Fruit fly (Drosophila melanogaster) whole organism, embryonic: ENCODE data around the gene vers.

ENCODE experiments used
- B-H1 ChIP-seq: fragments of 200-800 bp; sonication (Bioruptor generic); IDR thresholded peaks from 3 replicates; pipeline ENCODE4 v1.3.6; 2022; ENCODE audit warnings: missing biosample characterization, missing genetic modification characterization
- Blimp-1 ChIP-seq: fragments of 200-800 bp; sonication (Bioruptor generic); optimal IDR thresholded peaks from 3 replicates; lab custom pipeline; 2018; ENCODE audit warnings: missing biosample characterization, missing genetic modification characterization, mild to moderate bottlenecking, moderate library complexity, missing genetic modification reagents
- CG10543 ChIP-seq: fragments of 200-800 bp; sonication (Bioruptor generic); optimal IDR thresholded peaks from 3 replicates; lab custom pipeline; 2017; ENCODE audit warnings: missing biosample characterization, mild to moderate bottlenecking, missing genetic modification characterization, moderate library complexity
- CG11695 ChIP-seq: fragments of 200-800 bp; sonication (Bioruptor generic); IDR thresholded peaks from 3 replicates; pipeline ENCODE4 v1.3.6; 2022; ENCODE audit warnings: missing biosample characterization, missing genetic modification characterization
- CG1233 ChIP-seq: fragments of 200-800 bp; sonication (Bioruptor generic); optimal IDR thresholded peaks from 4 replicates; lab custom pipeline; 2018; ENCODE audit warnings: missing biosample characterization, mild to moderate bottlenecking, missing genetic modification characterization
- CG14667 ChIP-seq: fragments of 200-800 bp; sonication (Bioruptor generic); IDR thresholded peaks from 2 replicates; pipeline ENCODE4 v1.3.6; 2022; ENCODE audit warnings: missing biosample characterization, missing genetic modification characterization
- CG17829 ChIP-seq: fragments of 200-800 bp; optimal IDR thresholded peaks from 2 replicates; lab custom pipeline; 2019; ENCODE audit warnings: missing biosample characterization, mild to moderate bottlenecking, missing genetic modification characterization, moderate library complexity
- CG18599 ChIP-seq: fragments of 200-800 bp; sonication (Bioruptor generic); optimal IDR thresholded peaks from 3 replicates; lab custom pipeline; 2017; ENCODE audit warnings: missing biosample characterization, missing genetic modification characterization, mild to moderate bottlenecking, moderate library complexity, missing genetic modification reagents
- CG2712 ChIP-seq: fragments of 200-800 bp; optimal IDR thresholded peaks from 3 replicates; lab custom pipeline; 2019; ENCODE audit warnings: missing biosample characterization, mild to moderate bottlenecking, missing genetic modification characterization, moderate library complexity
- CG31365 ChIP-seq: fragments of 200-800 bp; sonication (Bioruptor generic); optimal IDR thresholded peaks from 2 replicates; lab custom pipeline; 2018; ENCODE audit warnings: missing biosample characterization, mild to moderate bottlenecking, missing genetic modification characterization
- CG31441 ChIP-seq: fragments of 200-800 bp; sonication (Bioruptor generic); IDR thresholded peaks from 2 replicates; pipeline ENCODE4 v1.3.6; 2022; ENCODE audit warnings: missing biosample characterization, missing genetic modification characterization
- CG3163 ChIP-seq: fragments of 200-800 bp; sonication (Bioruptor generic); optimal IDR thresholded peaks from 3 replicates; lab custom pipeline; 2016; ENCODE audit warnings: missing biosample characterization, missing genetic modification characterization
- CG34376 ChIP-seq: fragments of 200-800 bp; sonication (Bioruptor generic); optimal IDR thresholded peaks from 2 replicates; lab custom pipeline; 2018; ENCODE audit warnings: missing biosample characterization, mild to moderate bottlenecking, missing genetic modification characterization
- CG6654 ChIP-seq: fragments of 200-800 bp; sonication (Bioruptor generic); optimal IDR thresholded peaks from 2 replicates; lab custom pipeline; 2017; ENCODE audit warnings: missing biosample characterization, mild to moderate bottlenecking, missing genetic modification characterization
- CG7271 ChIP-seq: fragments of 200-800 bp; sonication (Bioruptor generic); optimal IDR thresholded peaks from 2 replicates; lab custom pipeline; 2018; ENCODE audit warnings: missing biosample characterization, mild to moderate bottlenecking, missing genetic modification characterization, moderate library complexity
- CG7556 ChIP-seq: fragments of 200-800 bp; sonication (Bioruptor generic); optimal IDR thresholded peaks from 2 replicates; lab custom pipeline; 2017; ENCODE audit warnings: missing biosample characterization, mild to moderate bottlenecking, missing genetic modification characterization
- CG8290 ChIP-seq, 3 experiments: fragments of 200-800 bp; sonication (Bioruptor generic); optimal IDR thresholded peaks; 2 replicates each; lab custom pipeline; 2016 to 2019; ENCODE audit warnings: missing biosample characterization in 3 of 3, missing genetic modification characterization in 3 of 3, mild to moderate bottlenecking in 2 of 3, moderate library complexity in 1 of 3
- CG8388 ChIP-seq: fragments of 200-800 bp; sonication (Bioruptor generic); optimal IDR thresholded peaks from 2 replicates; lab custom pipeline; 2019; ENCODE audit warnings: missing biosample characterization, mild to moderate bottlenecking, missing genetic modification characterization, moderate library complexity
- CG9932 ChIP-seq: fragments of 200-800 bp; sonication (Bioruptor generic); IDR thresholded peaks from 2 replicates; pipeline ENCODE4 v1.3.6; 2022; ENCODE audit warnings: missing biosample characterization, missing genetic modification characterization
- CoRest ChIP-seq: fragments of 200-800 bp; sonication (Bioruptor generic); optimal IDR thresholded peaks from 3 replicates; lab custom pipeline; 2018; ENCODE audit warnings: missing biosample characterization, mild to moderate bottlenecking, missing genetic modification characterization, moderate library complexity
- D19A ChIP-seq: fragments of 200-800 bp; optimal IDR thresholded peaks from 3 replicates; lab custom pipeline; 2019; ENCODE audit warnings: missing biosample characterization, mild to moderate bottlenecking, missing genetic modification characterization, moderate library complexity
- Ets65A ChIP-seq: fragments of 200-800 bp; sonication (Bioruptor generic); peaks from one replicate; lab custom pipeline; 2016; ENCODE audit warnings: missing biosample characterization, missing genetic modification characterization
- HmgD ChIP-seq: fragments of 200-800 bp; sonication (Bioruptor generic); optimal IDR thresholded peaks from 3 replicates; lab custom pipeline; 2016; ENCODE audit warnings: missing biosample characterization, missing genetic modification characterization
- Hmr ChIP-seq: fragments of 200-800 bp; sonication (Bioruptor generic); optimal IDR thresholded peaks from 3 replicates; lab custom pipeline; 2017; ENCODE audit warnings: mild to moderate bottlenecking, missing biosample characterization, missing genetic modification reagents, missing genetic modification characterization
- Hr78 ChIP-seq, 2 experiments: fragments of 200-800 bp in 1 of 2; fragments of >200 bp in 1 of 2; sonication (Bioruptor generic) in 1 of 2; optimal IDR thresholded peaks; 2 replicates each; lab custom pipeline; 2017 to 2019; ENCODE audit warnings: missing biosample characterization in 2 of 2, missing genetic modification characterization in 2 of 2, mild to moderate bottlenecking in 1 of 2, moderate library complexity in 1 of 2
- Med ChIP-seq: fragments of 200-800 bp; sonication (Bioruptor generic); peaks from one replicate; lab custom pipeline; 2016; ENCODE audit warnings: missing biosample characterization, missing genetic modification characterization, mild to moderate bottlenecking, inconsistent platforms, moderate library complexity
- Nf-YB ChIP-seq: fragments of 200-800 bp; sonication (Bioruptor generic); optimal IDR thresholded peaks from 3 replicates; lab custom pipeline; 2019; ENCODE audit warnings: missing biosample characterization, mild to moderate bottlenecking, missing genetic modification characterization, moderate library complexity
- Nf-YC ChIP-seq: fragments of 200-800 bp; optimal IDR thresholded peaks from 3 replicates; lab custom pipeline; 2019; ENCODE audit warnings: missing biosample characterization, mild to moderate bottlenecking, missing genetic modification characterization, moderate library complexity
- Oli ChIP-seq: fragments of 200-800 bp; sonication (Bioruptor generic); optimal IDR thresholded peaks from 2 replicates; lab custom pipeline; 2018; ENCODE audit warnings: missing biosample characterization, mild to moderate bottlenecking, missing genetic modification characterization, moderate library complexity
- PHDP ChIP-seq: fragments of 200-800 bp; sonication (Bioruptor generic); optimal IDR thresholded peaks from 3 replicates; lab custom pipeline; 2018; ENCODE audit warnings: missing biosample characterization, mild to moderate bottlenecking, missing genetic modification characterization, moderate library complexity
- Sox100B ChIP-seq: fragments of 200-800 bp; sonication (Bioruptor generic); optimal IDR thresholded peaks from 3 replicates; lab custom pipeline; 2018; ENCODE audit warnings: missing biosample characterization, mild to moderate bottlenecking, missing genetic modification characterization
- Ssrp ChIP-seq: fragments of 200-800 bp; sonication (Bioruptor generic); optimal IDR thresholded peaks from 2 replicates; lab custom pipeline; 2018; ENCODE audit warnings: missing biosample characterization, mild to moderate bottlenecking, missing genetic modification characterization, moderate library complexity
- abd-A ChIP-seq: fragments of 200-800 bp; sonication (Bioruptor generic); optimal IDR thresholded peaks from 3 replicates; lab custom pipeline; 2019; ENCODE audit warnings: missing biosample characterization, mild to moderate bottlenecking, missing genetic modification characterization, moderate library complexity
- bsh ChIP-seq, 2 experiments: fragments of 200-800 bp; sonication (Bioruptor generic); optimal IDR thresholded peaks; 2 replicates each; lab custom pipeline; 2017 to 2018; ENCODE audit warnings: mild to moderate bottlenecking in 2 of 2, missing biosample characterization in 2 of 2, missing genetic modification characterization in 2 of 2, moderate library complexity in 1 of 2
- chinmo ChIP-seq: fragments of 200-800 bp; sonication (Bioruptor generic); IDR thresholded peaks from 4 replicates; pipeline ENCODE4 v1.3.6; 2022; ENCODE audit warnings: missing biosample characterization, missing genetic modification characterization; ENCODE audit not compliant: partially characterized antibody
- dmrt99B ChIP-seq: fragments of 200-800 bp; sonication (Bioruptor generic); optimal IDR thresholded peaks from 2 replicates; lab custom pipeline; 2018; ENCODE audit warnings: missing biosample characterization, mild to moderate bottlenecking, missing genetic modification characterization, moderate library complexity
- dysf ChIP-seq: fragments of 200-800 bp; sonication (Bioruptor generic); IDR thresholded peaks from 3 replicates; pipeline ENCODE4 v1.3.6; 2022; ENCODE audit warnings: missing biosample characterization, missing genetic modification characterization
- ewg ChIP-seq: fragments of 200-800 bp; sonication (Bioruptor generic); optimal IDR thresholded peaks from 3 replicates; lab custom pipeline; 2017; ENCODE audit warnings: mild to moderate bottlenecking, missing biosample characterization, missing genetic modification reagents, missing genetic modification characterization
- gcm ChIP-seq: fragments of 200-800 bp; sonication (Bioruptor generic); optimal IDR thresholded peaks from 2 replicates; lab custom pipeline; 2019; ENCODE audit warnings: missing biosample characterization, mild to moderate bottlenecking, missing genetic modification characterization, moderate library complexity
- gem ChIP-seq: fragments of 200-800 bp; sonication (Bioruptor generic); optimal IDR thresholded peaks from 2 replicates; lab custom pipeline; 2019; ENCODE audit warnings: missing biosample characterization, mild to moderate bottlenecking, missing genetic modification characterization, moderate library complexity
- gsb-n ChIP-seq: fragments of 200-800 bp; sonication (Bioruptor generic); optimal IDR thresholded peaks from 3 replicates; lab custom pipeline; 2018; ENCODE audit warnings: missing biosample characterization, mild to moderate bottlenecking, missing genetic modification characterization
- hkb ChIP-seq, 2 experiments: fragments of 200-800 bp in 1 of 2; fragments of >200 bp in 1 of 2; sonication (Bioruptor generic) in 1 of 2; IDR thresholded peaks in 1 of 2; optimal IDR thresholded peaks in 1 of 2; 2 replicates each; pipeline versions ENCODE4 v1.3.6 to Lab custom; 2017 to 2022; ENCODE audit warnings: missing biosample characterization in 1 of 2, missing genetic modification characterization in 1 of 2
- odd ChIP-seq: fragments of 200-800 bp; sonication (Bioruptor generic); optimal IDR thresholded peaks from 2 replicates; lab custom pipeline; 2017; ENCODE audit warnings: missing biosample characterization, mild to moderate bottlenecking, missing genetic modification characterization
- run ChIP-seq: fragments of 200-800 bp; sonication (Bioruptor generic); optimal IDR thresholded peaks from 3 replicates; lab custom pipeline; 2018; ENCODE audit warnings: missing biosample characterization, mild to moderate bottlenecking, missing genetic modification characterization
- sug ChIP-seq: fragments of 200-800 bp; optimal IDR thresholded peaks from 2 replicates; lab custom pipeline; 2019; ENCODE audit warnings: missing biosample characterization, mild to moderate bottlenecking, missing genetic modification characterization, moderate library complexity
- tna ChIP-seq: fragments of 200-800 bp; sonication (Bioruptor generic); IDR thresholded peaks from 2 replicates; pipeline ENCODE4 v1.3.6; 2022; ENCODE audit warnings: missing biosample characterization, missing genetic modification characterization; ENCODE audit not compliant: partially characterized antibody

Gene vers

DNA sequence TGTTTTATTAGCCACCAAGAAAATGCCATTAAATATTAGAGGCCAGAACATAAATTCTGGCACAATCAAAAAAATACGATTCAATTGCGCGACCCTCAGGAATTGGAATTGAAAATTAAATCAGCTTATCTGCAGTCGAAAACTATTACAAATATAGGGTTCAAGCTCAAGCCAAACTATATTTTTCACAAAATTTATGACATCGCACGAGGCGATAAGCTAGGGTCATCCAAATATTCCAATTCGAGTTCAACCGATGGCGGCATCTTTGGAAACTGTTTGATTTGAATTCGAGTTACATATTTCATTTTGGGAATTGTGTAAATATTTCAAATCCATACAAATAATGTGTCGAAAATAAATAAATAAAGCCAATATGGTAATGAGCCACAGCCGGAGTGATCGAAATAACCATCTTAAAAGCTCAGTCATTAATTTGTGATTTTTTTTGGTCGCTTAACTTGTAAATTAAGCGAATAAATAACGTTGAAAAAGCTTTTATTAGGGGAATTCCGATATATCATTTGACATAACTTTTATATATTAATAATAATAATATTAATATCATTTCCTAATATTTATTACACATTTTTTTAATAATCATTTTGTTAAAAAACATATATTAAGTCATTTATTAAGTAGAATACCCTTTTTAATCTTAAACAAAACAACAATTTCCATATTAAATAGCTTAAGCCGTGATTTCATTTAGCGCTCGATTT lies 30.8 kb upstream of the vers start (continued):
- TF ChIP-seq CoRest (tag; lab: Kevin White, UChicago) (peak; percentile 13), CG2712 (tag; lab: Kevin White, UChicago) (peak; percentile 57), odd (GFP tag; lab: Kevin White, UChicago) (peak; percentile 25), CG9932 (no peak), gem (peak; percentile 68), B-H1 (GFP tag; lab: Robert Waterston, UW) (no peak), D19A (tag; lab: Kevin White, UChicago) (peak; percentile 53), chinmo (GFP tag; lab: Robert Waterston, UW) (0 out of 4 replicates have a peak, but pooled peaks have one; percentile 21), gsb-n (peak; percentile 63), tna (GFP tag; lab: Robert Waterston, UW) (no peak), CG31365 (tag; lab: Kevin White, UChicago) (no peak), Blimp-1 (GFP tag; lab: Kevin White, UChicago) (peak; percentile 29), Nf-YB (GFP tag; lab: Kevin White, UChicago) (peak; percentile 9), ewg (GFP tag; lab: Kevin White, UChicago) (no peak), CG8290 (GFP tag; optimal IDR thresholded peaks at IDR 0.05; lab: Kevin White, UChicago) (no peak), CG8290 (tag; optimal IDR thresholded peaks at IDR 0.05; lab: Kevin White, UChicago) (no peak), CG18599 (peak; percentile 29), bsh (GFP tag; optimal IDR thresholded peaks at IDR 0.05; lab: Kevin White, UChicago) (peak in 1 of 2 experiments; percentile 16), Med (peak; percentile 6), dmrt99B (tag; lab: Kevin White, UChicago) (peak; percentile 53), CG1233 (GFP tag; lab: Kevin White, UChicago) (no peak), CG17829 (tag; lab: Kevin White, UChicago) (peak; percentile 36), gcm (GFP tag; lab: Kevin White, UChicago) (peak; percentile 38), CG7556 (GFP tag; lab: Kevin White, UChicago) (peak; percentile 44), Sox100B (GFP tag; lab: Kevin White, UChicago) (peak; percentile 10), CG6654 (GFP tag; lab: Kevin White, UChicago) (no peak), CG7271 (tag; lab: Kevin White, UChicago) (no peak), Ets65A (GFP tag; lab: Kevin White, UChicago) (no peak), CG8388 (GFP tag; lab: Kevin White, UChicago) (peak; percentile 33), CG3163 (no peak), CG31441 (peak; percentile 52), run (tag; lab: Kevin White, UChicago) (peak; percentile 19), Hr78 (GFP tag; optimal IDR thresholded peaks at IDR 0.05; lab: Kevin White, UChicago) (peak in 1 of 2 experiments; percentile 73), hkb (optimal IDR thresholded peaks at IDR 0.05; lab: Kevin White, UChicago) (no peak), hkb (GFP tag; IDR thresholded peaks at IDR 0.05; lab: Robert Waterston, UW) (no peak), dysf (no peak), sug (tag; lab: Kevin White, UChicago) (peak; percentile 10), CG11695 (GFP tag; lab: Robert Waterston, UW) (peak; percentile 52; the same call in 1 of the 3 replicates), Nf-YC (tag; lab: Kevin White, UChicago) (peak; percentile 2), Hmr (GFP tag; lab: Kevin White, UChicago) (peak; percentile 13), CG34376 (GFP tag; lab: Kevin White, UChicago) (peak; percentile 70), HmgD (GFP tag; lab: Kevin White, UChicago) (no peak), abd-A (tag; lab: Kevin White, UChicago) (peak; percentile 30), CG10543 (GFP tag; lab: Kevin White, UChicago) (no peak), Ssrp (tag; lab: Kevin White, UChicago) (no peak), Oli (tag; lab: Kevin White, UChicago) (peak; percentile 23), PHDP (tag; lab: Kevin White, UChicago) (peak; percentile 65), CG14667 (no peak)
